Worm (Caenorhabditis elegans): ENCODE measurements around the gene Y75B7B.1.

- TF ChIP-seq B0310.2 (tag; optimal IDR thresholded peaks at IDR 0.05) (no peak), ceh-13 (GFP tag; optimal IDR thresholded peaks at IDR 0.05) (no peak), ama-1 (optimal IDR thresholded peaks at IDR 0.05) (no peak), hmg-4 (GFP tag; optimal IDR thresholded peaks at IDR 0.05) (no peak), F13C5.2 (tag; optimal IDR thresholded peaks at IDR 0.05) (no peak), aly-1 (tag; optimal IDR thresholded peaks at IDR 0.05) (no peak), tra-4 (tag; optimal IDR thresholded peaks at IDR 0.05) (no peak), ets-7 (tag; optimal IDR thresholded peaks at IDR 0.05) (no peak), scrt-1 (GFP tag; IDR thresholded peaks at IDR 0.05) (no peak), flt-1 (GFP tag; IDR thresholded peaks at IDR 0.05) (no peak)
Observed at ce11 chrV:1266540-1266939, 4.2 kb upstream of the Y75B7B.1 start.

All from whole organism, early embryonic.